Worm (Caenorhabditis elegans) whole organism, L2 larva: ENCODE measurements around the gene lin-33.

Experiments
- ceh-16 ChIP-seq: fragments of 150-350 bp; optimal IDR thresholded peaks from 2 replicates; lab custom pipeline; 2014; ENCODE audit warnings: missing biosample characterization, missing genetic modification characterization
- elt-1 ChIP-seq: fragments of 150-350 bp; optimal IDR thresholded peaks from 2 replicates; lab custom pipeline; 2014; ENCODE audit warnings: missing biosample characterization, missing genetic modification characterization
- gmeb-1 ChIP-seq: fragments of 150-350 bp; optimal IDR thresholded peaks from 2 replicates; lab custom pipeline; 2014; ENCODE audit warnings: missing biosample characterization, missing genetic modification characterization
- lin-11 ChIP-seq: fragments of 150-350 bp; sonication (generic microtip); optimal IDR thresholded peaks from 2 replicates; lab custom pipeline; 2014; ENCODE audit warnings: missing biosample characterization, missing genetic modification characterization, inconsistent platforms, mixed read lengths
- nhr-12 ChIP-seq: fragments of 150-350 bp; optimal IDR thresholded peaks from 2 replicates; lab custom pipeline; 2014; ENCODE audit warnings: missing biosample characterization, missing genetic modification characterization
- sma-9 ChIP-seq, 2 experiments: fragments of 150-350 bp in 1 of 2; sonication (generic microtip) in 1 of 2; optimal IDR thresholded peaks; 2 replicates each; lab custom pipeline; 2014 to 2016; ENCODE audit warnings: missing genetic modification characterization in 2 of 2, mild to moderate bottlenecking in 1 of 2, missing biosample characterization in 1 of 2, missing compliant biosample characterization in 1 of 2, missing genetic modification reagents in 1 of 2, moderate library complexity in 1 of 2
- zag-1 ChIP-seq: fragments of 150-350 bp; optimal IDR thresholded peaks from 2 replicates; lab custom pipeline; 2014; ENCODE audit warnings: missing biosample characterization, missing genetic modification characterization

DNA sequence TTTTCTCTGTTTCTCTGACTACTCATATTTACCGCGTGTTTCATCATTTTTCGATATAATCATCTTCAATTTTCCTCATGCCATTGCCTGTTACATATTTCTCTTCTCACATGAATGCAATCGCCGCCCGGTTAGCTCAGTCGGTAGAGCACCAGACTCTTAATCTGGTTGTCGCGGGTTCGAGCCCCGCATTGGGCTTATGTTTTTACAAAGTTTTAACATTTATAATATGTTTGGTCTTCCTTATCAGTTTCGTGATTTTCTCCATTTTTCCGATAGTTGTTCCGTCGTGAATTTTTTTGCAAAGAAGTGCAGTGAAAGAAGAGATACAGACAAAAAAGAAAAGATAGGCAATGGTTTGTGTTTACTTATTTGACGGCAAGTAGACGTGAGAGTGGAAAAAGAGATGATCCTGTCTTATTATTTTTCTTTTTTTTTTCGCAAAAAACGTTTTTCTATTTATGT, 36.6 kb downstream of the lin-33 start:
- peak; percentile 67 for TF ChIP-seq sma-9 (GFP tag; optimal IDR thresholded peaks at IDR 0.05; lab: Kevin White, UChicago)
- TF ChIP-seq sma-9 (tag; optimal IDR thresholded peaks at IDR 0.05; lab: Kevin White, UChicago): no peak
- no peak for TF ChIP-seq nhr-12 (tag; lab: Kevin White, UChicago)
- no peak for TF ChIP-seq ceh-16 (tag; lab: Kevin White, UChicago)
- TF ChIP-seq elt-1 (tag; lab: Kevin White, UChicago): no peak
- TF ChIP-seq lin-11 (tag; lab: Kevin White, UChicago): peak; percentile 36
- TF ChIP-seq gmeb-1 (tag; lab: Kevin White, UChicago): peak; percentile 81
- no peak for TF ChIP-seq zag-1 (tag; lab: Kevin White, UChicago)
